Worm (Caenorhabditis elegans): Measurements from ENCODE around the gene F32G8.3.
A peak's percentile ranks its signal among the peaks of the same experiment; 100 is the strongest.

Gene F32G8.3

DNA sequence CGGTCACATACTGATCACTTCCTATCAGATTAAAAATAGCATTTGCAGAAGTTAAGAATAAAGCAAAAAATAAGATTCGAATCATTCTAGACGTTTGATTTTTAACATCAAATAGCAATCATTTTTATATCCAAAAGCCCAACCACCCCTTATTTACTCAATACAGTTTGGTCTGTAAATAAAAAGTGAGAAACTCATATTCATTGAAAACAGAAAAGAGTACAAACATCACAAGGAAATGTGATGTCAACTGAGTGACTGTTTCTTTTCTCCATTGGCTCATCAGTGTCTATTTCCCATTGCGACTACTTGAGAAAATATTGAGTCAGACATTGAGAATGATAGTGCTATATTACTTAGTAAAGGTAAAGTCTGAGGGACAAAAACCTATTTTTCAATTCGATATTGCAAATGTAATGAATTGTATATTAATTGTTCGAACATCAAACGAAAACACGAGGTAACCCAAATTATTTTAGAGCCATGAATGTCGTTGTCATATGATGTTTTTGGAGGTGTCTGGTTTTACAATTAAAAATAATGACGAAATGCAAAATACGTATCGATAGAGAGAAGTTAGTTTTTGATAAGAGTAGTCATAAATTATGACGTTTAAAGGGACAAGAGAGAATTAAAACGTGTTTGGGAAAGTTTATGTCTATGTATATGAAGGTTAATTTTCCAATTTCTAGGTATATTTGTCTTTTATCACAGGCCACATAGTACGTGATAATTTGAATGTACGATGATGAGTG, 34.8 kb upstream of the F32G8.3 start, which contains the start of gene ttr-23 (continued):
- TF ChIP-seq mes-2 (tag; optimal IDR thresholded peaks at IDR 0.05; ENCODE audit: poor library complexity, severe bottlenecking) (no peak), hlh-30 (tag; optimal IDR thresholded peaks at IDR 0.05; ENCODE audit: insufficient read depth) (peak; percentile 14), Y48G9A.11 (GFP tag; IDR thresholded peaks at IDR 0.05) (no peak), daf-8 (GFP tag; IDR thresholded peaks at IDR 0.05) (no peak), zip-2 (tag; optimal IDR thresholded peaks at IDR 0.05) (no peak), jun-1 (tag; optimal IDR thresholded peaks at IDR 0.05) (no peak), lin-13 (GFP tag; optimal IDR thresholded peaks at IDR 0.05) (no peak), lin-15B (tag; optimal IDR thresholded peaks at IDR 0.05) (no peak), mxl-2 (GFP tag; conservative IDR thresholded peaks at IDR 0.05) (no peak), ztf-11 (tag; optimal IDR thresholded peaks at IDR 0.05) (no peak), arid-1 (GFP tag; conservative IDR thresholded peaks at IDR 0.05) (no peak), duxl-1 (tag; optimal IDR thresholded peaks at IDR 0.05; ENCODE audit: poor library complexity) (no peak), daf-19 (GFP tag; conservative IDR thresholded peaks at IDR 0.05) (no peak), zag-1 (tag; optimal IDR thresholded peaks at IDR 0.05) (no peak)

ce11 chrV:10588694-10589093, 33.6 kb upstream of the F32G8.3 start, which contains the start of gene srg-32:
srg-32 (minus strand) TSS chrV:10588794.
- no peak for TF ChIP-seq hmg-1.1 (GFP tag; IDR thresholded peaks at IDR 0.05)
- no peak for TF ChIP-seq attf-4 (tag; optimal IDR thresholded peaks at IDR 0.05)
- no peak for TF ChIP-seq madf-9 (GFP tag; conservative IDR thresholded peaks at IDR 0.05)
- no peak for TF ChIP-seq Y75B8A.6 (GFP tag; IDR thresholded peaks at IDR 0.05)
- TF ChIP-seq pqm-1 (tag; optimal IDR thresholded peaks at IDR 0.05) = no peak
- no peak for TF ChIP-seq ceh-20 (GFP tag; IDR thresholded peaks at IDR 0.05)
- no peak for TF ChIP-seq duxl-1 (tag; optimal IDR thresholded peaks at IDR 0.05; ENCODE audit: poor library complexity)
- TF ChIP-seq skn-1 (tag; optimal IDR thresholded peaks at IDR 0.05) = no peak
- no peak for TF ChIP-seq ces-1 (GFP tag; optimal IDR thresholded peaks at IDR 0.05)
- TF ChIP-seq jun-1 (tag; optimal IDR thresholded peaks at IDR 0.05) = no peak
- no peak for TF ChIP-seq nhr-77 (tag; optimal IDR thresholded peaks at IDR 0.05)
- no peak for TF ChIP-seq lin-13 (GFP tag; optimal IDR thresholded peaks at IDR 0.05)
- no peak for TF ChIP-seq daf-12 (tag; optimal IDR thresholded peaks at IDR 0.05)
- no peak for TF ChIP-seq dve-1 (tag; optimal IDR thresholded peaks at IDR 0.05; ENCODE audit: insufficient read depth)
- TF ChIP-seq nhr-237 (tag; optimal IDR thresholded peaks at IDR 0.05) = no peak
- no peak for TF ChIP-seq nhr-41 (GFP tag; IDR thresholded peaks at IDR 0.05)

ce11 chrV:10581837-10582300, 26.7 kb upstream of the F32G8.3 start, which contains the start of gene T21C9.6:
T21C9.6 (plus strand) TSS chrV:10581887.
- TF ChIP-seq F10B5.3 (tag; optimal IDR thresholded peaks at IDR 0.05) (no peak), unc-62 (GFP tag; optimal IDR thresholded peaks at IDR 0.05 in 1 of 2) (peak in 1 of 2 experiments; percentile 9), unc-62 (tag; optimal IDR thresholded peaks at IDR 0.05) (no peak), nhr-28 (tag; optimal IDR thresholded peaks at IDR 0.05) (peak; percentile 61), nhr-77 (tag; optimal IDR thresholded peaks at IDR 0.05) (peak; percentile 21), Y48G9A.11 (GFP tag; IDR thresholded peaks at IDR 0.05) (no peak), ceh-20 (GFP tag; IDR thresholded peaks at IDR 0.05) (no peak), php-3 (GFP tag; IDR thresholded peaks at IDR 0.05) (0 out of 2 replicates have a peak, but pooled peaks have one; percentile 27), daf-16 (GFP tag; optimal IDR thresholded peaks at IDR 0.05) (no peak), daf-16 (tag; optimal IDR thresholded peaks at IDR 0.05) (peak; percentile 47), pqm-1 (tag; optimal IDR thresholded peaks at IDR 0.05) (peak; percentile 75), dmd-9 (GFP tag; IDR thresholded peaks at IDR 0.05) (no peak), T20F7.1 (GFP tag; optimal IDR thresholded peaks at IDR 0.05) (no peak), hlh-11 (tag; optimal IDR thresholded peaks at IDR 0.05) (peak; percentile 16), nhr-41 (GFP tag; IDR thresholded peaks at IDR 0.05) (no peak), lsy-2 (tag; optimal IDR thresholded peaks at IDR 0.05) (no peak), dve-1 (tag; optimal IDR thresholded peaks at IDR 0.05; ENCODE audit: insufficient read depth) (peak; percentile 11)
